Fruit fly (Drosophila melanogaster): ENCODE results near the gene CG3407.
A peak's percentile ranks its signal among the peaks of the same experiment; 100 is the strongest.

Gene CG3407

dm6 chr2L:3862437-3863041 is 49.3 kb upstream of the CG3407 start, which contains the start of gene TTLL4B (continued):
- TF ChIP-seq CG2120 (GFP tag; optimal IDR thresholded peaks at IDR 0.05) (peak; percentile 25), MESR4 (GFP tag; optimal IDR thresholded peaks at IDR 0.05) (peak; percentile 31), H2.0 (GFP tag; IDR thresholded peaks at IDR 0.05) (no peak), CG9932 (GFP tag; IDR thresholded peaks at IDR 0.05) (peak; percentile 44; the same call in 1 of the 2 replicates), CG3838 (GFP tag; optimal IDR thresholded peaks at IDR 0.05) (peak; percentile 25), Hsf (GFP tag; optimal IDR thresholded peaks at IDR 0.05) (peak; percentile 6), CG9215 (GFP tag; IDR thresholded peaks at IDR 0.05) (peak; percentile 98), NC2β (GFP tag; optimal IDR thresholded peaks at IDR 0.05) (no peak), sd (tag; optimal IDR thresholded peaks at IDR 0.05) (no peak), Meics (GFP tag; optimal IDR thresholded peaks at IDR 0.05) (no peak), HmgZ (tag; optimal IDR thresholded peaks at IDR 0.05) (peak; percentile 15), wek (GFP tag; optimal IDR thresholded peaks at IDR 0.05) (no peak), lilli (GFP tag; optimal IDR thresholded peaks at IDR 0.05) (peak; percentile 17), dan (GFP tag; IDR thresholded peaks at IDR 0.05) (no peak), row (GFP tag; IDR thresholded peaks at IDR 0.05) (peak; percentile 33; the same call in 1 of the 3 replicates), CG13624 (GFP tag; optimal IDR thresholded peaks at IDR 0.05) (peak; percentile 22), CG8924 (tag; optimal IDR thresholded peaks at IDR 0.05) (peak; percentile 3), Dll (GFP tag; IDR thresholded peaks at IDR 0.05; ENCODE audit: partially characterized antibody) (peak; percentile 90), sc (optimal IDR thresholded peaks at IDR 0.05) (no peak), sc (GFP tag; optimal IDR thresholded peaks at IDR 0.05) (no peak), CG14710 (tag; optimal IDR thresholded peaks at IDR 0.05) (peak; percentile 70), CG16779 (GFP tag; IDR thresholded peaks at IDR 0.05) (no peak), Dip3 (GFP tag; optimal IDR thresholded peaks at IDR 0.05) (no peak), CG3407 (GFP tag; optimal IDR thresholded peaks at IDR 0.05) (no peak), CG42726 (GFP tag; IDR thresholded peaks at IDR 0.05; ENCODE audit: partially characterized antibody) (peak; percentile 92), Myb (GFP tag; optimal IDR thresholded peaks at IDR 0.05) (peak; percentile 23), Bteb2 (GFP tag; optimal IDR thresholded peaks at IDR 0.05) (no peak), CG11398 (GFP tag; optimal IDR thresholded peaks at IDR 0.05) (no peak), Ets97D (GFP tag; optimal IDR thresholded peaks at IDR 0.05) (peak; percentile 58), HLHmδ (GFP tag; optimal IDR thresholded peaks at IDR 0.05) (no peak), eve (GFP tag; optimal IDR thresholded peaks at IDR 0.05) (no peak), CG1603 (tag; optimal IDR thresholded peaks at IDR 0.05) (peak; percentile 58), psq (GFP tag; optimal IDR thresholded peaks at IDR 0.05) (no peak), CG16813 (GFP tag; IDR thresholded peaks at IDR 0.05; ENCODE audit: partially characterized antibody) (peak; percentile 92), Xbp1 (GFP tag; optimal IDR thresholded peaks at IDR 0.05) (no peak), CG11560 (tag; IDR thresholded peaks at IDR 0.05) (no peak), CG17829 (tag; optimal IDR thresholded peaks at IDR 0.05) (peak; percentile 17), cg (GFP tag; optimal IDR thresholded peaks at IDR 0.05) (peak; percentile 94), Usf (GFP tag; optimal IDR thresholded peaks at IDR 0.05) (no peak), Kr (GFP tag; optimal IDR thresholded peaks at IDR 0.05) (no peak), CG7963 (GFP tag; IDR thresholded peaks at IDR 0.05; ENCODE audit: partially characterized antibody) (peak; percentile 87), stc (GFP tag; IDR thresholded peaks at IDR 0.05) (no peak), ato (GFP tag; IDR thresholded peaks at IDR 0.05; ENCODE audit: partially characterized antibody) (peak; percentile 88), nerfin-1 (tag; optimal IDR thresholded peaks at IDR 0.05) (peak; percentile 11), CG2712 (tag; optimal IDR thresholded peaks at IDR 0.05) (peak; percentile 15), Doc3 (GFP tag; IDR thresholded peaks at IDR 0.05; ENCODE audit: partially characterized antibody) (peak; percentile 78), Max (GFP tag; optimal IDR thresholded peaks at IDR 0.05) (peak; percentile 13), CG11696 (GFP tag; IDR thresholded peaks at IDR 0.05) (no peak), stwl (tag; optimal IDR thresholded peaks at IDR 0.05) (peak; percentile 89), az2 (GFP tag; optimal IDR thresholded peaks at IDR 0.05) (no peak)

All from whole organism, embryonic.